Worm (Caenorhabditis elegans) whole organism, L4 larva: ENCODE results near the gene F12A10.6.
A peak's percentile ranks its signal among the peaks of the same experiment; 100 is the strongest.
"Not testable (repeated sequence)": the region's sequence is repeated elsewhere in the genome, so short reads cannot be mapped to it uniquely, and the experiment has no call there.

Experiments
- F10B5.3 ChIP-seq: sonication (generic microtip); optimal IDR thresholded peaks from 2 replicates; lab custom pipeline; 2016; ENCODE audit warnings: mild to moderate bottlenecking, missing genetic modification characterization, missing compliant biosample characterization
- F26F4.8 ChIP-seq: fragments of 200-800 bp; sonication (Bioruptor generic); conservative IDR thresholded peaks from 2 replicates; pipeline ENCODE4 v1.3.6; 2022; ENCODE audit warnings: missing genetic modification characterization, missing compliant biosample characterization
- F37D6.2 ChIP-seq: sonication (generic microtip); optimal IDR thresholded peaks from 2 replicates; lab custom pipeline; 2016; ENCODE audit warnings: mild to moderate bottlenecking, missing genetic modification characterization, missing compliant biosample characterization
- R02D3.7 ChIP-seq: fragments of 150-350 bp; sonication (generic microtip); optimal IDR thresholded peaks from 3 replicates; lab custom pipeline; 2014; ENCODE audit warnings: missing biosample characterization, missing genetic modification characterization
- ZK337.2 ChIP-seq: fragments of 200-800 bp; sonication (Bioruptor generic); IDR thresholded peaks from 2 replicates; pipeline ENCODE4 v1.3.6; 2022; ENCODE audit warnings: missing genetic modification reagents, missing genetic modification characterization, missing compliant biosample characterization
- aly-2 ChIP-seq: sonication (generic microtip); optimal IDR thresholded peaks from 2 replicates; lab custom pipeline; 2018; ENCODE audit warnings: missing biosample characterization, missing genetic modification characterization
- ceh-20 ChIP-seq: fragments of 200-800 bp; sonication (Bioruptor generic); IDR thresholded peaks from 2 replicates; pipeline ENCODE4 v1.3.6; 2022; ENCODE audit warnings: missing genetic modification reagents, missing genetic modification characterization, missing compliant biosample characterization
- ceh-28 ChIP-seq: fragments of 150-350 bp; optimal IDR thresholded peaks from 2 replicates; lab custom pipeline; 2014; ENCODE audit warnings: missing biosample characterization, missing genetic modification reagents, missing genetic modification characterization
- ceh-32 ChIP-seq: sonication (generic microtip); optimal IDR thresholded peaks from 2 replicates; lab custom pipeline; 2016; ENCODE audit warnings: mild to moderate bottlenecking, missing genetic modification characterization, missing compliant biosample characterization; ENCODE audit not compliant: poor library complexity
- cey-2 ChIP-seq: sonication (generic microtip); optimal IDR thresholded peaks from 3 replicates; lab custom pipeline; 2017; ENCODE audit warnings: missing genetic modification characterization, mild to moderate bottlenecking, missing compliant biosample characterization, antibody characterized with exemption, borderline replicate concordance; ENCODE audit not compliant: insufficient read depth
- daf-16 ChIP-seq, 3 experiments: sonication (generic microtip); optimal IDR thresholded peaks; 2 replicates each; lab custom pipeline; 2016 to 2017; ENCODE audit warnings: missing genetic modification characterization in 3 of 3, missing genetic modification reagents in 3 of 3, mild to moderate bottlenecking in 2 of 3, missing compliant biosample characterization in 2 of 3, missing biosample characterization in 1 of 3, moderate library complexity in 1 of 3
- daf-19 ChIP-seq: fragments of 200-800 bp; sonication (Bioruptor generic); conservative IDR thresholded peaks from 2 replicates; pipeline ENCODE4 v1.3.6; 2022; ENCODE audit warnings: missing genetic modification characterization, missing compliant biosample characterization
- dpl-1 ChIP-seq: fragments of 150-350 bp; optimal IDR thresholded peaks from 2 replicates; lab custom pipeline; 2014; ENCODE audit warnings: missing biosample characterization, missing genetic modification reagents, missing genetic modification characterization
- duxl-1 ChIP-seq: sonication (generic microtip); optimal IDR thresholded peaks from 2 replicates; lab custom pipeline; 2016; ENCODE audit warnings: mild to moderate bottlenecking, missing genetic modification characterization, moderate library complexity, missing compliant biosample characterization; ENCODE audit not compliant: poor library complexity
- egl-43 ChIP-seq: fragments of 200-800 bp; sonication (Bioruptor generic); IDR thresholded peaks from 2 replicates; pipeline ENCODE4 v1.3.6; 2022; ENCODE audit warnings: missing genetic modification reagents, missing genetic modification characterization, missing compliant biosample characterization
- hlh-11 ChIP-seq: fragments of 200-800 bp; sonication (Bioruptor generic); optimal IDR thresholded peaks from 2 replicates; lab custom pipeline; 2018; ENCODE audit warnings: mild to moderate bottlenecking, missing genetic modification characterization, missing compliant biosample characterization
- lim-7 ChIP-seq: fragments of 200-800 bp; sonication (Bioruptor generic); IDR thresholded peaks from 2 replicates; pipeline ENCODE4 v1.3.6; 2022; ENCODE audit warnings: missing genetic modification characterization, missing compliant biosample characterization
- lin-15B ChIP-seq: fragments of 150-350 bp; sonication (generic microtip); optimal IDR thresholded peaks from 3 replicates; lab custom pipeline; 2014; ENCODE audit warnings: missing biosample characterization, missing genetic modification characterization
- lsy-2 ChIP-seq, 2 experiments: fragments of 150-350 bp in 1 of 2; sonication (generic microtip) in 1 of 2; optimal IDR thresholded peaks; 2 replicates each; lab custom pipeline; 2014 to 2017; ENCODE audit warnings: missing biosample characterization in 2 of 2, missing genetic modification characterization in 2 of 2
- madf-9 ChIP-seq: fragments of 200-800 bp; sonication (Bioruptor generic); conservative IDR thresholded peaks from 2 replicates; pipeline ENCODE4 v1.3.6; 2022; ENCODE audit warnings: missing genetic modification reagents, missing genetic modification characterization, missing compliant biosample characterization
- mdl-1 ChIP-seq, 2 experiments: fragments of 150-350 bp in 1 of 2; sonication (generic microtip) in 1 of 2; optimal IDR thresholded peaks; 2 replicates each; lab custom pipeline; 2014 to 2017; ENCODE audit warnings: missing biosample characterization in 2 of 2, missing genetic modification characterization in 2 of 2
- mep-1 ChIP-seq: fragments of 150-350 bp; sonication (generic microtip); optimal IDR thresholded peaks from 3 replicates; lab custom pipeline; 2014; ENCODE audit warnings: missing biosample characterization, missing genetic modification characterization
- nhr-10 ChIP-seq: fragments of 150-350 bp; optimal IDR thresholded peaks from 2 replicates; lab custom pipeline; 2014; ENCODE audit warnings: missing biosample characterization, missing genetic modification characterization
- nhr-28 ChIP-seq: fragments of 150-350 bp; optimal IDR thresholded peaks from 2 replicates; lab custom pipeline; 2014; ENCODE audit warnings: missing biosample characterization, missing genetic modification characterization
- nhr-48 ChIP-seq: sonication (generic microtip); optimal IDR thresholded peaks from 2 replicates; lab custom pipeline; 2016; ENCODE audit warnings: mild to moderate bottlenecking, missing genetic modification characterization, missing compliant biosample characterization
- nhr-77 ChIP-seq: fragments of 150-350 bp; optimal IDR thresholded peaks from 2 replicates; lab custom pipeline; 2014; ENCODE audit warnings: missing biosample characterization, missing genetic modification characterization
- php-3 ChIP-seq: fragments of 200-800 bp; sonication (Bioruptor generic); IDR thresholded peaks from 2 replicates; pipeline ENCODE4 v1.3.6; 2022; ENCODE audit warnings: missing genetic modification reagents, missing genetic modification characterization, missing compliant biosample characterization
- sdz-12 ChIP-seq: fragments of 200-800 bp; sonication (Bioruptor generic); optimal IDR thresholded peaks from 2 replicates; lab custom pipeline; 2018; ENCODE audit warnings: mild to moderate bottlenecking, missing genetic modification characterization, missing compliant biosample characterization
- snpc-1.2 ChIP-seq: fragments of 200-800 bp; sonication (Bioruptor generic); IDR thresholded peaks from 2 replicates; pipeline ENCODE4 v1.3.6; 2022; ENCODE audit warnings: missing genetic modification reagents, missing genetic modification characterization, missing compliant biosample characterization
- tra-1 ChIP-seq: fragments of 200-800 bp; sonication (Bioruptor generic); IDR thresholded peaks from 2 replicates; pipeline ENCODE4 v1.3.6; 2022; ENCODE audit warnings: missing genetic modification reagents, missing genetic modification characterization, missing compliant biosample characterization
- unc-39 ChIP-seq: sonication (generic microtip); optimal IDR thresholded peaks from 2 replicates; lab custom pipeline; 2017; ENCODE audit warnings: missing biosample characterization, missing genetic modification characterization
- unc-62 ChIP-seq, 3 experiments: fragments of 150-350 bp in 1 of 3; sonication (generic microtip); optimal IDR thresholded peaks in 2 of 3; peaks in 1 of 3; 1 replicate in 1 of 3; 2 replicates in 2 of 3; lab custom pipeline; 2014 to 2017; ENCODE audit warnings: missing biosample characterization in 3 of 3, missing genetic modification characterization in 3 of 3, missing genetic modification reagents in 3 of 3, missing genotype in 1 of 3
- vab-7 ChIP-seq: fragments of 200-800 bp; sonication (Bioruptor generic); IDR thresholded peaks from 2 replicates; pipeline ENCODE4 v1.3.6; 2022; ENCODE audit warnings: missing genetic modification reagents, missing genetic modification characterization, missing compliant biosample characterization
- zag-1 ChIP-seq: fragments of 150-350 bp; optimal IDR thresholded peaks from 2 replicates; lab custom pipeline; 2014; ENCODE audit warnings: missing biosample characterization, missing genetic modification characterization
- zfp-3 ChIP-seq: fragments of 200-800 bp; sonication (Bioruptor generic); conservative IDR thresholded peaks from 2 replicates; pipeline ENCODE4 v1.3.6; 2022; ENCODE audit warnings: missing genetic modification reagents, missing genetic modification characterization, missing compliant biosample characterization
- ztf-11 ChIP-seq: fragments of 150-350 bp; optimal IDR thresholded peaks from 2 replicates; lab custom pipeline; 2014; ENCODE audit warnings: missing biosample characterization, missing genetic modification characterization

Gene F12A10.6

DNA sequence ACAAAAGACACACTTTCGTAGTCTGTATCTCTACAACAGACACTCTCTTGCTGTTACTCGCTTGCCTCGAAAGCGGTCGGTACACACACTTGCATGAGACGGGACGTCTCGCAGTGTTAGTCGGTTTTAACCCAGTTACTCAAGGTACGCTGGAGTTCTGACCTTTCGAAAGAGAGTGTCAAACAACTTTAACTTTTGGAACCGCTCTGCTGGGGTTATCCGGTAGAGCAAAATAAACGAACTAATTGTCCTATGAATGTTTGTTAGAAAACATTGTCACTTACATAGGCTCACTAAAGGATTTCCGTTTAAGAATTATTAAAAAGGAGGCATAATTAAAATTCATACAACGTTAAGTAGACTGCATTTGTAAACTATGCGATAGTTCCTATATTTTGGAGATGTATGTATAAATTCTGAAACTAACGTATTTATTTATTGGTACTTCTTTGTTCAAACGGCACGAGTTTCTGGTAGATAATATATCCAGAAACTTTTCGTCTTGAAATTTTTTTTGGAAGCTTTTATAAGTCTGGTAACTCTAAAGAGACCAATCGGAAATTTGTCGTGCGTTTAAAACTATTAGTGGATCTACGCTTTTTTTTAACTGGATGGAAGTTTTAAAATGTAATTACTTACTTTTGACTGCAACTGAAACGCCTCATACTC lies 49.3 kb upstream of the F12A10.6 start (continued):
- TF ChIP-seq daf-16 (GFP tag; optimal IDR thresholded peaks at IDR 0.05; lab: Kevin White, UChicago) (peak; percentile 83 to 90), daf-16 (tag; optimal IDR thresholded peaks at IDR 0.05; lab: Kevin White, UChicago) (peak; percentile 94), ceh-28 (peak; percentile 33), php-3 (GFP tag; lab: Robert Waterston, UW) (peak; percentile 86), ceh-20 (peak; percentile 97), F37D6.2 (tag; lab: Kevin White, UChicago) (peak; percentile 96), dpl-1 (GFP tag; lab: Kevin White, UChicago) (peak; percentile 85), sdz-12 (GFP tag; lab: Kevin White, UChicago) (peak; percentile 94), nhr-48 (tag; lab: Kevin White, UChicago) (peak; percentile 95), ceh-32 (tag; lab: Kevin White, UChicago) (peak; percentile 89), R02D3.7 (tag; lab: Kevin White, UChicago) (peak; percentile 44), lsy-2 (tag; optimal IDR thresholded peaks at IDR 0.05; lab: Kevin White, UChicago) (peak; percentile 94 to 96), zfp-3 (peak; percentile 94), madf-9 (GFP tag; lab: Robert Waterston, UW) (peak; percentile 94), tra-1 (GFP tag; lab: Robert Waterston, UW) (peak; percentile 96), unc-62 (GFP tag; optimal IDR thresholded peaks at IDR 0.05 in 1 of 2; lab: Kevin White, UChicago) (peak in 1 of 2 experiments; percentile 100), unc-62 (tag; optimal IDR thresholded peaks at IDR 0.05; lab: Kevin White, UChicago) (peak; percentile 94), vab-7 (peak; percentile 94), unc-39 (tag; lab: Kevin White, UChicago) (no peak), egl-43 (GFP tag; lab: Robert Waterston, UW) (peak; percentile 99), snpc-1.2 (GFP tag; lab: Robert Waterston, UW) (peak; percentile 79), duxl-1 (tag; lab: Kevin White, UChicago) (peak; percentile 96), nhr-77 (tag; lab: Kevin White, UChicago) (peak; percentile 97), F26F4.8 (GFP tag; lab: Robert Waterston, UW) (no peak)

DNA sequence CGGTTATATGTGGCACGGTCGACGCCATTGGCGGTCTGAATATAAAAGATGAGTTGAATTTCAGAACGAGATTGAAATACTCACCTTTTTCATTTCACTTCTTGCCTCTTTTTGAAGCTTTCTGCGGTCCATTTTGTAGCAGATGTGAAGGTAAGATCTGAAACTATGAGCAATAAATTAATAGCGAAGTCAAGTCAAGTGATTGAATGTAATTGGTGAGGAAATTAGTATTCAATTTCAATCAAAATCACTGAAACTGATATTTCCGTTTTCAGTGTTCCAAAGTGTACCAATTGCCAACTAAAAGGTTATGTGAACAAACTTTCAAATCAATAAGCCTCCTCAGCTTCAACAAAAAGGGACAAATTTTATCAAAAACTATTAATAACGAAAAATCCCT lies 47.4 kb upstream of the F12A10.6 start, which contains the start of gene C17C3.24:
C17C3.24 (minus strand) TSS at position 101 of the 400 bp plus-strand sequence.
- TF ChIP-seq aly-2 (tag; lab: Kevin White, UChicago) (no peak), F10B5.3 (tag; lab: Kevin White, UChicago) (no peak), nhr-28 (no peak), cey-2 (tag; lab: Kevin White, UChicago) (no peak), snpc-1.2 (GFP tag; lab: Robert Waterston, UW) (no peak), daf-19 (no peak), ztf-11 (tag; lab: Kevin White, UChicago) (no peak), lin-15B (tag; lab: Kevin White, UChicago) (no peak), R02D3.7 (tag; lab: Kevin White, UChicago) (no peak), F26F4.8 (GFP tag; lab: Robert Waterston, UW) (no peak), ZK337.2 (GFP tag; lab: Robert Waterston, UW) (no peak), nhr-10 (tag; lab: Kevin White, UChicago) (no peak), mdl-1 (tag; optimal IDR thresholded peaks at IDR 0.05; lab: Kevin White, UChicago) (no peak), zag-1 (tag; lab: Kevin White, UChicago) (no peak), vab-7 (no peak), mep-1 (tag; lab: Kevin White, UChicago) (no peak), lim-7 (no peak)

DNA sequence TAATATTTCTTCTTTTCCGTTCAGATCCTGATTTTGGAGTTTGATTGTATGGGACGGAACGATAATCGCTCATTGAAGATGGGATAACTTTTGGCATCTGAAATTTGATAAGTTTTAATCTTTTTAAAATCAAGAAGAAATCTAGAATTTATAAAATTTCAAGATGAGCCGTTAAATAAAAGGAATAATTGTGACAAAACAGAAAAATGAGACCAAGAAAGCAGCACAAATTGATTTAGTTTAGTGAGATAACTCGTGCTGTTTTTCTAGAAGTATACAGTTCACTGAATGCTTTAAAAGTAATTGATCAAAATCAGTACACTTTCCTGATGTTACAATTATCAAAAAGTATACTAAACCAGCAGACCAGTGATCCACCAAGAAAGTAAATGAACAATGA lies 45.8 kb upstream of the F12A10.6 start, which contains the start of gene hlh-27:
hlh-27 (minus strand) TSS at position 101 of the 400 bp plus-strand sequence.
- TF ChIP-seq tra-1 (GFP tag; lab: Robert Waterston, UW); ZK337.2 (GFP tag; lab: Robert Waterston, UW); hlh-11 (tag; lab: Kevin White, UChicago): not testable (repeated sequence)
